Worm (Caenorhabditis elegans): ENCODE data around the gene T26A5.6.

T26A5.6 gene

ce11 chrIII:6450596-6450995, at the start of gene T26A5.6:
T26A5.6 (minus strand) TSS chrIII:6450696.
- TF ChIP-seq unc-62 (GFP tag; optimal IDR thresholded peaks at IDR 0.05), result no peak

DNA sequence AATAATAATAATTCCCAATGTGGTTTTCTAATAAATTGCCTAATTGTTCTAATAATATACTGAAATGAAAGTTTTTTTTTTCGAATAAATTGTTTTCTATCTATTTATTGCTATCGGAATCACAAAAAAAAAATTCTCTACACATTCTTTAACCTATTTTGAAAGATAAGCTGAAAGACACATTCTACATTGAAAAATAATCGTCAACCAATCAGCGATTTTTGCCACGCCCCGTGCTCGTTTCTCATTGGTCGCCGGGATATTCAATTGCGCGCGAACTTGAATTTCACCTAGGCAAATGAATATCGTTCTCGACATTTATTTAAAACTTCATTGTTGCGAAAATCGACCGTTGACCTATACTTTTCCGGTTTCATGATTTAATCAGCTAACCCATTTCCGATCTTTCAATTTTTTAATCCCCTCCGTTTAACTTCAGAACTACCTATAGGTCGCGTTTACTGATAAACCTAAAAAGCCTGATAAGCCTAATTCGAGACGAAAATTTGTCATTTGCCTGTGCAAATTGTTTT, 49.6 kb upstream of the T26A5.6 start, which contains the start of gene F23F12.3:
F23F12.3 (plus strand) TSS at position 483 of the 533 bp plus-strand sequence.
- no peak for TF ChIP-seq unc-62 (GFP tag; optimal IDR thresholded peaks at IDR 0.05)

DNA sequence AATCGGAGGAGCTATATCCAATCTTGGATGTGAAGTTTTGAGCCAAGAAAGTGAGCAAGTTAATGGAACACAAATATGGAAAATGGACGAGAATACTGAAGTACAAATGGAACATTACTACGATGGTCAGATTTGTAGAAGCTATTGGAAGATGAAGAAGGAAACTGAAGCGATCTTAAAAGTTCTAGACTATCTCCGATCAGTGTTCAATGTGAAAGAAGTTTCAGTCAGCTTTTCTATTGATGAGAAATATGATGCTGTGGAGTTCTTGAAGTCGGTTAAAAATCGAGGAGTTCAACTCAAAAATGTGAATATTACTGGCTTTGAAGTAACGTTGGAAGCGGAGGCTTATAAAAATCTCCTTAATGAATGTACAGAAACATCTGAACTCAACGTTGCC, 48.6 kb upstream of the T26A5.6 start:
- TF ChIP-seq unc-62 (GFP tag; optimal IDR thresholded peaks at IDR 0.05), result no peak

ce11 chrIII:6498176-6498575, 47.7 kb upstream of the T26A5.6 start, which contains the start of gene sdz-15:
sdz-15 (plus strand) TSS chrIII:6498476.
- TF ChIP-seq unc-62 (GFP tag; optimal IDR thresholded peaks at IDR 0.05), result no peak

ce11 chrIII:6495191-6495723, 44.8 kb upstream of the T26A5.6 start, which contains the start of gene F23F12.13:
F23F12.13 (plus strand) TSS chrIII:6495673.
- TF ChIP-seq unc-62 (GFP tag; optimal IDR thresholded peaks at IDR 0.05), result no peak

- no peak for TF ChIP-seq unc-62 (GFP tag; optimal IDR thresholded peaks at IDR 0.05)
Measured at ce11 chrIII:6492807-6493206, 42.3 kb upstream of the T26A5.6 start, which contains the start of gene srb-11. srb-11 (minus strand) TSS chrIII:6492907.

DNA sequence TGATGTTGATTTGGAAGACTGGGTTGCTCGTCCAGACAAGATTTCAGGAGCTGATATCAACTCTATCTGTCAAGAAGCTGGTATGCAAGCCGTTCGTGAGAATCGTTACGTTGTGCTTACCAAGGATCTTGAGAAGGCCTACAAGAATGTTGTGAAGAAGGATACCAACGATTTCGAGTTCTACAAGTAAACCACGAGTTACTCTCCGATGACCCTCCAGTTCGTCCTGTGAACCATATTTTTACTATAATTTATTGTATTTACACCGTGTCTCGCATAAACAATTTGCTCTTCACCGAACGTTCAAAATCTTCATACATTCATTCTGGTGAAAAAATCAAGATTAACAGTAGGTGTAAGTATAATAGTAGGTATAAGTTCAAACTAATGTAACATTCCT, 40.5 kb upstream of the T26A5.6 start:
- no peak for TF ChIP-seq unc-62 (GFP tag; optimal IDR thresholded peaks at IDR 0.05)

ce11 chrIII:6489493-6489892, 39.0 kb upstream of the T26A5.6 start, which contains the start of gene rpt-3:
rpt-3 (plus strand) TSS chrIII:6489793.
- TF ChIP-seq unc-62 (GFP tag; optimal IDR thresholded peaks at IDR 0.05), result no peak

- no peak for TF ChIP-seq unc-62 (GFP tag; optimal IDR thresholded peaks at IDR 0.05)
Measured at ce11 chrIII:6488916-6489315, 38.4 kb upstream of the T26A5.6 start.

ce11 chrIII:6482918-6483317, 32.4 kb upstream of the T26A5.6 start, which contains the start of gene chtb-2:
chtb-2 (plus strand) TSS chrIII:6483218.
- no peak for TF ChIP-seq unc-62 (GFP tag; optimal IDR thresholded peaks at IDR 0.05)

DNA sequence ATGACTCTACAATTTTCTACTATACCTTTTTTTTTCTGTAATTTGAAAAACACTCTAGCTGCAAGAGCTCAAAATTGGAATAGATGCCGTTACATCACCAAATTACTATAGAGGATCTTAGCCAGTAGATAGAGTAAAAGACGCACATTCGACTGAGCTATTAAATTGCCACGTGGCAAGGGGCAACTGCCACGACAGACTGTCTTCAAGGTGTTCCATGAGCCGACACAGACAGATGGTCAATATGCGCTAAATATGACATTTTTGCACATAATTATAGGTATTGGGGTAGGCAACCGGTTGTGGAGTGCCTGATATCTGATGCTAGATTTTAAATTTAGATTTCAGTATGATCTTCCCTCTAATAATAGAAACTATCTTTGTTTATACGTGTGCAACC, 28.9 kb upstream of the T26A5.6 start:
- no peak for TF ChIP-seq unc-62 (GFP tag; optimal IDR thresholded peaks at IDR 0.05)

- TF ChIP-seq unc-62 (GFP tag; optimal IDR thresholded peaks at IDR 0.05), result no peak
Measured at ce11 chrIII:6478256-6479004, 27.9 kb upstream of the T26A5.6 start, which contains the start of gene zip-8. zip-8 (plus strand) TSS chrIII:6478955.

DNA sequence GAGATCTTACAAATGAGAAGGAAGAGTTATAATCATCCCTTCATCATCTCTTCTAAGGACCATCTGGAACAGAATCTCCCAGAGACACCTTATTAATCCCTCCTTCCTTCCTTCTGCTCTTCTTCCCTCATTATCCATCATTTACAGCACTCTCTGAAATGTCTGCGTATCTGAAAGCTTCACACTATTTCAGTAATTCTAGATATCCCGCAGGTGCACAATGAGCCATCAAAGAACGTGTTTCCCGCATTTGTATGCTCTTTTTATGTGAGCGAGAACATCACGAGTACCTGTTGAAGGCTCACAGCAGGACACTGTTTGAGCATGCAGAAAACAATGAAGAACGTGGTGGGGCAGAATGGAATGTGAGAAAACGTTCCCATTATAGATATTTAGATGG, 25.9 kb upstream of the T26A5.6 start:
- no peak for TF ChIP-seq unc-62 (GFP tag; optimal IDR thresholded peaks at IDR 0.05)

ce11 chrIII:6471451-6471850, 21.0 kb upstream of the T26A5.6 start, which contains the start of gene wht-6:
wht-6 (plus strand) TSS chrIII:6471751.
- TF ChIP-seq unc-62 (GFP tag; optimal IDR thresholded peaks at IDR 0.05), result no peak

DNA sequence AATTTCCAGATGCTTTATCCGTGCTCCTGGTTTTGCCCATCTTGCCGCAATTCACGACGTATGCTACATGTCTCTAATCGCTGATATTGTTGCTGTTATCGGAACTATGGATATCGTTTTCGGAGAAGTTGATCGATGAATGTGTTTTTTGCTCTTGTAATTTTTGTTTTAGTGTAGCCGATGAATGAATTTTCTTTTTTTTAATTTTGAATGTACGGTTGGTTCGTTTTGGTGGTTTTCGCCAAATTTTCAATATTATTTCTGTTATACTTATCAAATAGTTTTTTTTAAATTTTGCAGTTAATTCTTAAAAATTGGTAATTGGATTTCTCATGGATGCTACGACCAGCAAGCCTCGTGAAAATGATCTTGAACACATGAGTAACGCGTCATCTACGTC, 16.5 kb upstream of the T26A5.6 start, which contains the start of gene T26A5.2:
T26A5.2 (plus strand) TSS at position 301 of the 400 bp plus-strand sequence.
- no peak for TF ChIP-seq unc-62 (GFP tag; optimal IDR thresholded peaks at IDR 0.05)

DNA sequence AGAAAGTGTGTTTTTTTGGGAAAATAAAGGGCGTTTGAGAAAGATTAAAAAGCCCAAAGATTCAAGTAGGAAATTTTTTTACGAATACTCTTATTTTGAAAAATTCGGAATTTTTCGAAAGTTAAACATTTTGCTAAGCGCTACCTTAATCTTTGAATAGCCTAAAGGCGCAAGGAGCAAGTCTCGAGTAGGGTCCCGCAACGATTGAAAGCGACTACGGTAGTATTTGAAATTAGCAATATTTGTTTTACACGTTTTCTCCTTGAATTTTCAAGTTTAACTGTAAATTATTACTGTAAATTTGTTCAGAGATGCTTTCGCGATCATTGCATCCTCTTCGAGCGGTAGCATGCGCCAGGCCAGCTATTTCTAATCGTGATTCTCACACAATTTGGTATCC, 14.4 kb upstream of the T26A5.6 start, which contains the start of gene nduf-2.2:
nduf-2.2 (plus strand) TSS at position 310 of the 400 bp plus-strand sequence.
- no peak for TF ChIP-seq unc-62 (GFP tag; optimal IDR thresholded peaks at IDR 0.05)
